Worm (Caenorhabditis elegans) whole organism, L4/young adult: ENCODE results near the gene F09C6.12.

ENCODE experiments used
- dao-5 ChIP-seq: sonication (generic microtip); optimal IDR thresholded peaks from 2 replicates; lab custom pipeline; 2016; ENCODE audit warnings: missing genotype, missing genetic modification characterization, moderate library complexity, missing compliant biosample characterization
- him-1 ChIP-seq: sonication (generic microtip); optimal IDR thresholded peaks from 2 replicates; lab custom pipeline; 2016; ENCODE audit warnings: missing genotype, missing genetic modification reagents, missing genetic modification characterization, missing compliant biosample characterization

ce11 chrV:16911934-16912333 is 29.3 kb downstream of the F09C6.12 start, which contains the start of gene nhr-116:
- TF ChIP-seq dao-5 (tag; lab: Kevin White, UChicago) (no peak), him-1 (tag; lab: Kevin White, UChicago) (no peak)
